Fruit fly (Drosophila melanogaster) whole organism, embryonic: ENCODE results near the gene Vha16-2.

ENCODE experiments used
- Atf3 ChIP-seq: fragments of 200-800 bp; sonication (Bioruptor generic); optimal IDR thresholded peaks from 3 replicates; lab custom pipeline; 2016; ENCODE audit warnings: missing biosample characterization, missing genetic modification characterization
- CG10543 ChIP-seq: fragments of 200-800 bp; sonication (Bioruptor generic); optimal IDR thresholded peaks from 3 replicates; lab custom pipeline; 2017; ENCODE audit warnings: missing biosample characterization, mild to moderate bottlenecking, missing genetic modification characterization, moderate library complexity
- CG12155 ChIP-seq: fragments of 200-800 bp; sonication (Bioruptor generic); optimal IDR thresholded peaks from 3 replicates; lab custom pipeline; 2016; ENCODE audit warnings: missing biosample characterization, missing genetic modification characterization
- CG2712 ChIP-seq: fragments of 200-800 bp; optimal IDR thresholded peaks from 3 replicates; lab custom pipeline; 2019; ENCODE audit warnings: missing biosample characterization, mild to moderate bottlenecking, missing genetic modification characterization, moderate library complexity
- CG31224 ChIP-seq: fragments of 200-800 bp; sonication (Bioruptor generic); IDR thresholded peaks from 2 replicates; pipeline ENCODE4 v1.3.6; 2022; ENCODE audit warnings: missing biosample characterization, missing genetic modification characterization
- CG4360 ChIP-seq: fragments of 200-800 bp; sonication (Bioruptor generic); IDR thresholded peaks from 2 replicates; pipeline ENCODE4 v1.3.6; 2022; ENCODE audit warnings: missing biosample characterization, missing genetic modification characterization
- CG4424 ChIP-seq: fragments of 200-800 bp; sonication (Bioruptor generic); optimal IDR thresholded peaks from 3 replicates; lab custom pipeline; 2016; ENCODE audit warnings: missing biosample characterization, missing genetic modification characterization
- CG5180 ChIP-seq: fragments of 200-800 bp; sonication (Bioruptor generic); optimal IDR thresholded peaks from 3 replicates; lab custom pipeline; 2017; ENCODE audit warnings: missing biosample characterization, missing genetic modification characterization, mild to moderate bottlenecking, moderate library complexity, missing genetic modification reagents
- CG5245 ChIP-seq: fragments of 200-800 bp; sonication (Bioruptor generic); optimal IDR thresholded peaks from 3 replicates; lab custom pipeline; 2016; ENCODE audit warnings: missing biosample characterization, missing genetic modification characterization
- CG5953 ChIP-seq: fragments of 200-800 bp; sonication (Bioruptor generic); IDR thresholded peaks from 2 replicates; pipeline ENCODE4 v1.3.6; 2022; ENCODE audit warnings: missing biosample characterization, missing genetic modification characterization
- CG6683 ChIP-seq: fragments of 200-800 bp; sonication (Bioruptor generic); optimal IDR thresholded peaks from 2 replicates; lab custom pipeline; 2017; ENCODE audit warnings: missing biosample characterization, mild to moderate bottlenecking, missing genetic modification characterization, missing genetic modification reagents
- CG7556 ChIP-seq: fragments of 200-800 bp; sonication (Bioruptor generic); optimal IDR thresholded peaks from 2 replicates; lab custom pipeline; 2017; ENCODE audit warnings: missing biosample characterization, mild to moderate bottlenecking, missing genetic modification characterization
- CG7745 ChIP-seq: fragments of 200-800 bp; sonication (Bioruptor generic); optimal IDR thresholded peaks from 2 replicates; lab custom pipeline; 2018; ENCODE audit warnings: missing biosample characterization, mild to moderate bottlenecking, missing genetic modification characterization, moderate library complexity
- CG8924 ChIP-seq: fragments of 200-800 bp; optimal IDR thresholded peaks from 3 replicates; lab custom pipeline; 2019; ENCODE audit warnings: missing biosample characterization, mild to moderate bottlenecking, missing genetic modification characterization, moderate library complexity
- D ChIP-seq, 2 experiments: fragments of 200-800 bp in 1 of 2; fragments of >200 bp in 1 of 2; sonication (Bioruptor generic) in 1 of 2; optimal IDR thresholded peaks; 2 replicates in 1 of 2; 3 replicates in 1 of 2; lab custom pipeline; 2017; ENCODE audit warnings: mild to moderate bottlenecking in 1 of 2, missing biosample characterization in 1 of 2, missing genetic modification characterization in 1 of 2, missing genetic modification reagents in 1 of 2
- Dfd ChIP-seq, 2 experiments: fragments of >200 bp; optimal IDR thresholded peaks; 2 replicates each; lab custom pipeline; 2017; ENCODE audit warnings: missing biosample characterization in 2 of 2, missing genetic modification characterization in 2 of 2
- Fer3 ChIP-seq: fragments of 200-800 bp; sonication (Bioruptor generic); optimal IDR thresholded peaks from 2 replicates; lab custom pipeline; 2018; ENCODE audit warnings: missing biosample characterization, mild to moderate bottlenecking, missing genetic modification characterization, moderate library complexity
- Hand ChIP-seq: fragments of 200-800 bp; sonication (Bioruptor generic); optimal IDR thresholded peaks from 2 replicates; lab custom pipeline; 2017; ENCODE audit warnings: mild to moderate bottlenecking, missing biosample characterization, missing genetic modification reagents, missing genetic modification characterization
- Hmx ChIP-seq: fragments of 200-800 bp; sonication (Bioruptor generic); optimal IDR thresholded peaks from 2 replicates; lab custom pipeline; 2016; ENCODE audit warnings: missing biosample characterization, missing genetic modification characterization
- Hr3 ChIP-seq: fragments of 200-800 bp; sonication (Bioruptor generic); optimal IDR thresholded peaks from 3 replicates; lab custom pipeline; 2016; ENCODE audit warnings: missing biosample characterization, missing genetic modification characterization
- Mrtf ChIP-seq: fragments of 200-800 bp; sonication (Bioruptor generic); IDR thresholded peaks from 3 replicates; pipeline ENCODE4 v1.3.6; 2022; ENCODE audit warnings: missing biosample characterization, missing genetic modification characterization
- NC2β ChIP-seq: fragments of 200-800 bp; sonication (Bioruptor generic); optimal IDR thresholded peaks from 2 replicates; lab custom pipeline; 2016; ENCODE audit warnings: missing biosample characterization, missing genetic modification characterization
- Nf-YB ChIP-seq: fragments of 200-800 bp; sonication (Bioruptor generic); optimal IDR thresholded peaks from 3 replicates; lab custom pipeline; 2019; ENCODE audit warnings: missing biosample characterization, mild to moderate bottlenecking, missing genetic modification characterization, moderate library complexity
- Oli ChIP-seq: fragments of 200-800 bp; sonication (Bioruptor generic); optimal IDR thresholded peaks from 2 replicates; lab custom pipeline; 2018; ENCODE audit warnings: missing biosample characterization, mild to moderate bottlenecking, missing genetic modification characterization, moderate library complexity
- PHDP ChIP-seq: fragments of 200-800 bp; sonication (Bioruptor generic); optimal IDR thresholded peaks from 3 replicates; lab custom pipeline; 2018; ENCODE audit warnings: missing biosample characterization, mild to moderate bottlenecking, missing genetic modification characterization, moderate library complexity
- Rx ChIP-seq: fragments of 200-800 bp; sonication (Bioruptor generic); IDR thresholded peaks from 2 replicates; pipeline ENCODE4 v1.3.6; 2022; ENCODE audit warnings: missing biosample characterization, missing genetic modification characterization
- Scr ChIP-seq: fragments of 200-800 bp; sonication (Bioruptor generic); IDR thresholded peaks from 2 replicates; pipeline ENCODE4 v1.3.6; 2022; ENCODE audit warnings: missing biosample characterization, missing genetic modification characterization; ENCODE audit not compliant: partially characterized antibody
- Sox102F ChIP-seq: fragments of 200-800 bp; sonication (Bioruptor generic); optimal IDR thresholded peaks from 2 replicates; lab custom pipeline; 2018; ENCODE audit warnings: missing biosample characterization, mild to moderate bottlenecking, missing genetic modification characterization, moderate library complexity
- Xrp1 ChIP-seq: fragments of 200-800 bp; sonication (Bioruptor generic); IDR thresholded peaks from 2 replicates; pipeline ENCODE4 v1.3.6; 2022; ENCODE audit warnings: missing biosample characterization, missing genetic modification characterization
- ara ChIP-seq: fragments of 200-800 bp; sonication (Bioruptor generic); IDR thresholded peaks from 2 replicates; pipeline ENCODE4 v1.3.6; 2022; ENCODE audit warnings: missing biosample characterization, missing genetic modification characterization
- bcd ChIP-seq: fragments of 200-800 bp; sonication (Bioruptor generic); optimal IDR thresholded peaks from 2 replicates; lab custom pipeline; 2017; ENCODE audit warnings: missing biosample characterization, mild to moderate bottlenecking, missing genetic modification characterization
- bowl ChIP-seq: fragments of 200-800 bp; sonication (Bioruptor generic); IDR thresholded peaks from 2 replicates; pipeline ENCODE4 v1.3.6; 2022; ENCODE audit warnings: missing biosample characterization, missing genetic modification characterization
- dmrt99B ChIP-seq: fragments of 200-800 bp; sonication (Bioruptor generic); optimal IDR thresholded peaks from 2 replicates; lab custom pipeline; 2018; ENCODE audit warnings: missing biosample characterization, mild to moderate bottlenecking, missing genetic modification characterization, moderate library complexity
- exex ChIP-seq: fragments of 200-800 bp; sonication (Bioruptor generic); optimal IDR thresholded peaks from 4 replicates; lab custom pipeline; 2018; ENCODE audit warnings: missing biosample characterization, mild to moderate bottlenecking, missing genetic modification characterization, moderate library complexity
- fd64A ChIP-seq: fragments of 200-800 bp; sonication (Bioruptor generic); optimal IDR thresholded peaks from 3 replicates; lab custom pipeline; 2018; ENCODE audit warnings: missing biosample characterization, mild to moderate bottlenecking, missing genetic modification characterization
- gce ChIP-seq: fragments of 200-800 bp; sonication (Bioruptor generic); IDR thresholded peaks from 3 replicates; pipeline ENCODE4 v1.3.6; 2022; ENCODE audit warnings: missing biosample characterization, missing genetic modification characterization
- hkb ChIP-seq, 2 experiments: fragments of 200-800 bp in 1 of 2; fragments of >200 bp in 1 of 2; sonication (Bioruptor generic) in 1 of 2; IDR thresholded peaks in 1 of 2; optimal IDR thresholded peaks in 1 of 2; 2 replicates each; pipeline versions ENCODE4 v1.3.6 to Lab custom; 2017 to 2022; ENCODE audit warnings: missing biosample characterization in 1 of 2, missing genetic modification characterization in 1 of 2
- lab ChIP-seq: fragments of 200-800 bp; sonication (Bioruptor generic); optimal IDR thresholded peaks from 3 replicates; lab custom pipeline; 2017; ENCODE audit warnings: missing biosample characterization, missing genetic modification characterization, mild to moderate bottlenecking, moderate library complexity, missing genetic modification reagents
- luna ChIP-seq: fragments of 200-800 bp; sonication (Bioruptor generic); optimal IDR thresholded peaks from 2 replicates; lab custom pipeline; 2016; ENCODE audit warnings: missing biosample characterization, missing genetic modification characterization
- nmo ChIP-seq: fragments of 200-800 bp; sonication (Bioruptor generic); optimal IDR thresholded peaks from 2 replicates; lab custom pipeline; 2018; ENCODE audit warnings: missing biosample characterization, mild to moderate bottlenecking, missing genetic modification characterization, moderate library complexity
- otp ChIP-seq: fragments of 200-800 bp; sonication (Bioruptor generic); IDR thresholded peaks from 3 replicates; pipeline ENCODE4, ENCODE4 v1.3.6; 2022; ENCODE audit warnings: missing biosample characterization, missing genetic modification characterization
- peb ChIP-seq: fragments of 200-800 bp; sonication (Bioruptor generic); IDR thresholded peaks from 2 replicates; pipeline ENCODE4 v1.3.6; 2022; ENCODE audit warnings: missing biosample characterization, missing genetic modification characterization
- phol ChIP-seq: fragments of 200-800 bp; sonication (Bioruptor generic); optimal IDR thresholded peaks from 3 replicates; lab custom pipeline; 2018; ENCODE audit warnings: missing biosample characterization, mild to moderate bottlenecking, missing genetic modification characterization, moderate library complexity
- sima ChIP-seq: fragments of 200-800 bp; sonication (Bioruptor generic); optimal IDR thresholded peaks from 2 replicates; lab custom pipeline; 2016; ENCODE audit warnings: missing biosample characterization, missing genetic modification characterization
- stwl ChIP-seq: fragments of 200-800 bp; sonication (Bioruptor generic); optimal IDR thresholded peaks from 3 replicates; lab custom pipeline; 2018; ENCODE audit warnings: missing biosample characterization, mild to moderate bottlenecking, missing genetic modification characterization, moderate library complexity
- tin ChIP-seq: fragments of 200-800 bp; sonication (Bioruptor generic); optimal IDR thresholded peaks from 3 replicates; lab custom pipeline; 2016; ENCODE audit warnings: missing biosample characterization, missing genetic modification characterization
- vnd ChIP-seq: fragments of 200-800 bp; sonication (Bioruptor generic); IDR thresholded peaks from 3 replicates; pipeline ENCODE4 v1.3.6; 2022; ENCODE audit warnings: missing biosample characterization, missing genetic modification characterization; ENCODE audit not compliant: partially characterized antibody
- vvl ChIP-seq: fragments of 200-800 bp; sonication (Bioruptor generic); IDR thresholded peaks from 2 replicates; pipeline ENCODE4 v1.3.6; 2022; ENCODE audit warnings: missing biosample characterization, missing genetic modification characterization
- wor ChIP-seq: fragments of 200-800 bp; sonication (Bioruptor generic); IDR thresholded peaks from 2 replicates; pipeline ENCODE4 v1.3.6; 2022; ENCODE audit warnings: missing biosample characterization, missing genetic modification characterization

Gene Vha16-2

dm6 chr3L:11447022-11447728, 27.6 kb upstream of the Vha16-2 start (continued):
- no peak for TF ChIP-seq Scr (GFP tag; lab: Robert Waterston, UW)
- TF ChIP-seq ara, result 0 out of 2 replicates have a peak, but pooled peaks have one; percentile 21
- peak; percentile 35; the same call in 1 of the 2 replicates for TF ChIP-seq Xrp1 (GFP tag; lab: Robert Waterston, UW)
- TF ChIP-seq Sox102F, result no peak
- TF ChIP-seq CG7556, result no peak
- TF ChIP-seq CG4360 (GFP tag; lab: Robert Waterston, UW), result no peak
- peak; percentile 57 for TF ChIP-seq CG2712 (tag; lab: Kevin White, UChicago)
- TF ChIP-seq fd64A (GFP tag; lab: Kevin White, UChicago), result no peak
- no peak for TF ChIP-seq exex
- no peak for TF ChIP-seq tin (GFP tag; lab: Kevin White, UChicago)
- TF ChIP-seq Atf3 (GFP tag; lab: Kevin White, UChicago), result no peak
- TF ChIP-seq Dfd (GFP tag; optimal IDR thresholded peaks at IDR 0.05; lab: Kevin White, UChicago), result no peak
- TF ChIP-seq phol (tag; lab: Kevin White, UChicago), result peak; percentile 46
- TF ChIP-seq bowl (GFP tag; lab: Robert Waterston, UW), result no peak
- no peak for TF ChIP-seq bcd (GFP tag; lab: Kevin White, UChicago)
- no peak for TF ChIP-seq Rx
- no peak for TF ChIP-seq CG12155 (GFP tag; lab: Kevin White, UChicago)
- no peak for TF ChIP-seq Oli (tag; lab: Kevin White, UChicago)
- no peak for TF ChIP-seq Hand
- no peak for TF ChIP-seq sima (GFP tag; lab: Kevin White, UChicago)
- no peak for TF ChIP-seq CG31224 (GFP tag; lab: Robert Waterston, UW)
- TF ChIP-seq CG5953, result no peak
- no peak for TF ChIP-seq gce (GFP tag; lab: Robert Waterston, UW)
- peak; percentile 60 for TF ChIP-seq dmrt99B (tag; lab: Kevin White, UChicago)
- TF ChIP-seq CG8924 (tag; lab: Kevin White, UChicago), result no peak
- no peak for TF ChIP-seq luna (GFP tag; lab: Kevin White, UChicago)
- TF ChIP-seq CG6683 (GFP tag; lab: Kevin White, UChicago), result no peak
- no peak for TF ChIP-seq Nf-YB
- TF ChIP-seq peb, result no peak
- no peak for TF ChIP-seq Hr3 (GFP tag; lab: Kevin White, UChicago)
- TF ChIP-seq vvl (GFP tag; lab: Robert Waterston, UW), result 0 out of 2 replicates have a peak, but pooled peaks have one; percentile 28
- no peak for TF ChIP-seq stwl (tag; lab: Kevin White, UChicago)
- TF ChIP-seq D (optimal IDR thresholded peaks at IDR 0.05; lab: Kevin White, UChicago), result no peak
- peak; percentile 25 for TF ChIP-seq D (GFP tag; optimal IDR thresholded peaks at IDR 0.05; lab: Kevin White, UChicago)
- TF ChIP-seq hkb (optimal IDR thresholded peaks at IDR 0.05; lab: Kevin White, UChicago), result no peak
- TF ChIP-seq hkb (GFP tag; IDR thresholded peaks at IDR 0.05; lab: Robert Waterston, UW), result 0 out of 2 replicates have a peak, but pooled peaks have one; percentile 12
- TF ChIP-seq Mrtf (GFP tag; lab: Robert Waterston, UW), result no peak
- TF ChIP-seq PHDP, result no peak
- no peak for TF ChIP-seq vnd (GFP tag; lab: Robert Waterston, UW)
- TF ChIP-seq otp, result no peak
- no peak for TF ChIP-seq Hmx (GFP tag; lab: Kevin White, UChicago)
- no peak for TF ChIP-seq CG5180
- no peak for TF ChIP-seq NC2β (GFP tag; lab: Kevin White, UChicago)
- TF ChIP-seq CG4424 (GFP tag; lab: Kevin White, UChicago), result peak; percentile 40
- no peak for TF ChIP-seq Fer3 (tag; lab: Kevin White, UChicago)
- no peak for TF ChIP-seq wor (GFP tag; lab: Robert Waterston, UW)
- TF ChIP-seq lab (GFP tag; lab: Kevin White, UChicago), result no peak
- no peak for TF ChIP-seq CG5245 (GFP tag; lab: Kevin White, UChicago)
- peak; percentile 32 for TF ChIP-seq nmo
- TF ChIP-seq CG10543, result no peak
- no peak for TF ChIP-seq CG7745
